Worm (Caenorhabditis elegans): Measurements from ENCODE around the gene gpa-2.

gpa-2 gene

ce11 chrV:8415113-8415530 is 44.3 kb downstream of the gpa-2 start (continued):
- TF ChIP-seq F49E8.2 (tag; optimal IDR thresholded peaks at IDR 0.05; ENCODE audit: insufficient read depth) = peak; percentile 77
- peak; percentile 47 for TF ChIP-seq B0035.1 (tag; optimal IDR thresholded peaks at IDR 0.05)
- TF ChIP-seq ceh-58 (GFP tag; IDR thresholded peaks at IDR 0.05) = peak; percentile 91; the same call in 1 of the 2 replicates
- TF ChIP-seq somi-1 (GFP tag; optimal IDR thresholded peaks at IDR 0.05) = no peak
- no peak for TF ChIP-seq F55B11.4 (tag; optimal IDR thresholded peaks at IDR 0.05; ENCODE audit: borderline replicate concordance, insufficient read depth)
- 0 out of 2 replicates have a peak, but pooled peaks have one; percentile 5 for TF ChIP-seq nfya-2 (GFP tag; IDR thresholded peaks at IDR 0.05)
- peak; percentile 66 for TF ChIP-seq ceh-79 (tag; optimal IDR thresholded peaks at IDR 0.05)
- peak; percentile 43; the same call in 1 of the 2 replicates for TF ChIP-seq mcd-1 (GFP tag; IDR thresholded peaks at IDR 0.05)
- TF ChIP-seq Y53G8AR.9 (GFP tag; conservative IDR thresholded peaks at IDR 0.05) = peak; percentile 88
- peak; percentile 79 for TF ChIP-seq hrde-1 (tag; optimal IDR thresholded peaks at IDR 0.05; ENCODE audit: borderline replicate concordance)
- TF ChIP-seq madf-3 (GFP tag; IDR thresholded peaks at IDR 0.05) = peak; percentile 86
- peak; percentile 75 for TF ChIP-seq D2030.7 (GFP tag; IDR thresholded peaks at IDR 0.05)
- peak; percentile 95 for TF ChIP-seq B0336.3 (GFP tag; IDR thresholded peaks at IDR 0.05)
- peak; percentile 94 for TF ChIP-seq Y79H2A.3 (GFP tag; conservative IDR thresholded peaks at IDR 0.05)
- TF ChIP-seq tlf-1 (GFP tag; optimal IDR thresholded peaks at IDR 0.05) = peak; percentile 83
- TF ChIP-seq hlh-12 (tag; optimal IDR thresholded peaks at IDR 0.05) = no peak
- TF ChIP-seq unc-62 (GFP tag; optimal IDR thresholded peaks at IDR 0.05) = no peak
- no peak for TF ChIP-seq ztf-25 (GFP tag; IDR thresholded peaks at IDR 0.05)
- TF ChIP-seq ekl-4 (GFP tag; IDR thresholded peaks at IDR 0.05) = peak; percentile 87
- TF ChIP-seq ama-1 (optimal IDR thresholded peaks at IDR 0.05) = no peak
- peak in 1 of 2 experiments; percentile 33 for TF ChIP-seq ama-1 (GFP tag; optimal IDR thresholded peaks at IDR 0.05)
- TF ChIP-seq unc-130 (GFP tag; optimal IDR thresholded peaks at IDR 0.05) = peak; percentile 23
- no peak for TF ChIP-seq dpff-1 (tag; optimal IDR thresholded peaks at IDR 0.05)
- TF ChIP-seq efl-1 (GFP tag; optimal IDR thresholded peaks at IDR 0.05) = peak; percentile 33
- peak; percentile 68 for TF ChIP-seq xnd-1 (tag; optimal IDR thresholded peaks at IDR 0.05)
- TF ChIP-seq athp-1 (tag; optimal IDR thresholded peaks at IDR 0.05) = peak; percentile 68
- TF ChIP-seq ztf-28 (GFP tag; IDR thresholded peaks at IDR 0.05) = 0 out of 2 replicates have a peak, but pooled peaks have one; percentile 58
- TF ChIP-seq F22D6.2 (tag; optimal IDR thresholded peaks at IDR 0.05) = no peak
- TF ChIP-seq aptf-3 (GFP tag; IDR thresholded peaks at IDR 0.05) = 0 out of 2 replicates have a peak, but pooled peaks have one; percentile 11
- TF ChIP-seq snpc-1.1 (tag; optimal IDR thresholded peaks at IDR 0.05; ENCODE audit: insufficient read depth) = peak; percentile 30
- TF ChIP-seq lsl-1 (GFP tag; optimal IDR thresholded peaks at IDR 0.05) = peak; percentile 71
- peak; percentile 47 for TF ChIP-seq tbp1 (GFP tag; optimal IDR thresholded peaks at IDR 0.05)
- TF ChIP-seq zim-3 (tag; optimal IDR thresholded peaks at IDR 0.05) = no peak
- peak; percentile 88 for TF ChIP-seq attf-6 (GFP tag; IDR thresholded peaks at IDR 0.05)
- TF ChIP-seq lir-1 (GFP tag; conservative IDR thresholded peaks at IDR 0.05) = no peak
- no peak for TF ChIP-seq cebp-1 (GFP tag; IDR thresholded peaks at IDR 0.05)
- peak; percentile 68 for TF ChIP-seq cebp-1 (tag; optimal IDR thresholded peaks at IDR 0.05)
- peak; percentile 72 for TF ChIP-seq lin-54 (GFP tag; optimal IDR thresholded peaks at IDR 0.05)
- TF ChIP-seq C06A6.2 (GFP tag; conservative IDR thresholded peaks at IDR 0.05) = no peak; the same call in 1 of the 2 replicates
- peak; percentile 86 for TF ChIP-seq madf-6 (GFP tag; IDR thresholded peaks at IDR 0.05)
- peak; percentile 71 for TF ChIP-seq rcor-1 (GFP tag; IDR thresholded peaks at IDR 0.05)
- peak; percentile 56 for TF ChIP-seq hmg-1.2 (GFP tag; IDR thresholded peaks at IDR 0.05)
- 0 out of 2 replicates have a peak, but pooled peaks have one; percentile 32 for TF ChIP-seq dox-1 (GFP tag; IDR thresholded peaks at IDR 0.05)
- TF ChIP-seq Y56A3A.18 (GFP tag; IDR thresholded peaks at IDR 0.05) = 0 out of 2 replicates have a peak, but pooled peaks have one; percentile 62
- TF ChIP-seq ZK185.1 (tag; optimal IDR thresholded peaks at IDR 0.05; ENCODE audit: poor library complexity, severe bottlenecking) = no peak

All from whole organism, young adult.